Worm (Caenorhabditis elegans): ENCODE measurements around the gene seu-1.

ce11 chrIV:6329339-6329738 lies at the start of gene seu-1:
- TF ChIP-seq ama-1 (optimal IDR thresholded peaks at IDR 0.05) (no peak), pax-1 (tag; optimal IDR thresholded peaks at IDR 0.05) (no peak), odd-2 (tag; optimal IDR thresholded peaks at IDR 0.05) (no peak), K02D7.2 (tag; optimal IDR thresholded peaks at IDR 0.05) (no peak)
